Worm (Caenorhabditis elegans) whole organism, young adult: ENCODE results near the gene mig-5.
A peak's percentile ranks its signal among the peaks of the same experiment; 100 is the strongest.

Experiments used
- F55B11.4 ChIP-seq: sonication (generic microtip); optimal IDR thresholded peaks from 2 replicates; lab custom pipeline; 2016; ENCODE audit warnings: missing compliant biosample characterization, missing genetic modification characterization, borderline replicate concordance; ENCODE audit not compliant: insufficient read depth
- K12H6.12 ChIP-seq: fragments of 200-800 bp; sonication (Bioruptor generic); optimal IDR thresholded peaks from 2 replicates; lab custom pipeline; 2018; ENCODE audit warnings: mild to moderate bottlenecking, missing genetic modification characterization, missing compliant biosample characterization
- ZK185.1 ChIP-seq: sonication (generic microtip); optimal IDR thresholded peaks from 2 replicates; lab custom pipeline; 2016; ENCODE audit warnings: mild to moderate bottlenecking, missing genetic modification characterization, missing compliant biosample characterization; ENCODE audit not compliant: poor library complexity, severe bottlenecking
- akir-1 ChIP-seq: fragments of 200-800 bp; sonication (Bioruptor generic); optimal IDR thresholded peaks from 2 replicates; lab custom pipeline; 2018; ENCODE audit warnings: mild to moderate bottlenecking, missing genetic modification characterization, moderate library complexity, missing compliant biosample characterization
- ama-1 ChIP-seq, 3 experiments: fragments of 150-350 bp in 1 of 3; sonication (generic microtip) in 2 of 3; optimal IDR thresholded peaks; 2 replicates each; lab custom pipeline; 2014 to 2018; ENCODE audit warnings: missing biosample characterization in 2 of 3, missing genetic modification characterization in 2 of 3, missing genetic modification reagents in 2 of 3
- athp-1 ChIP-seq: sonication (generic microtip); optimal IDR thresholded peaks from 2 replicates; lab custom pipeline; 2017; ENCODE audit warnings: mild to moderate bottlenecking, missing genetic modification characterization, missing compliant biosample characterization
- attf-5 ChIP-seq: fragments of 200-800 bp; sonication (Bioruptor generic); optimal IDR thresholded peaks from 2 replicates; lab custom pipeline; 2018; ENCODE audit warnings: mild to moderate bottlenecking, missing genetic modification characterization, missing compliant biosample characterization
- cebp-1 ChIP-seq, 2 experiments: fragments of 200-800 bp in 1 of 2; sonication (Bioruptor generic) in 1 of 2; sonication (generic microtip) in 1 of 2; IDR thresholded peaks in 1 of 2; optimal IDR thresholded peaks in 1 of 2; 2 replicates each; pipeline versions ENCODE4 v1.3.6 to Lab custom; 2017 to 2022; ENCODE audit warnings: missing compliant biosample characterization in 2 of 2, missing genetic modification characterization in 2 of 2, mild to moderate bottlenecking in 1 of 2, missing genetic modification reagents in 1 of 2, moderate library complexity in 1 of 2
- ceh-100 ChIP-seq: fragments of 200-800 bp; sonication (Bioruptor generic); IDR thresholded peaks from 2 replicates; pipeline ENCODE4 v1.3.6; 2022; ENCODE audit warnings: missing genetic modification reagents, missing genetic modification characterization, missing compliant biosample characterization
- ceh-40 ChIP-seq: fragments of 200-800 bp; sonication (Bioruptor generic); IDR thresholded peaks from 2 replicates; pipeline ENCODE4 v1.3.6; 2022; ENCODE audit warnings: missing genetic modification characterization, missing compliant biosample characterization
- chd-7 ChIP-seq: sonication (generic microtip); optimal IDR thresholded peaks from 2 replicates; lab custom pipeline; 2016; ENCODE audit warnings: mild to moderate bottlenecking, missing genetic modification characterization, moderate library complexity, missing compliant biosample characterization
- dpff-1 ChIP-seq: sonication (generic microtip); optimal IDR thresholded peaks from 2 replicates; lab custom pipeline; 2017; ENCODE audit warnings: mild to moderate bottlenecking, missing genetic modification characterization, missing compliant biosample characterization
- efl-1 ChIP-seq: fragments of 150-350 bp; optimal IDR thresholded peaks from 2 replicates; lab custom pipeline; 2014; ENCODE audit warnings: missing biosample characterization, missing genetic modification reagents, missing genetic modification characterization
- egrh-3 ChIP-seq: fragments of 200-800 bp; sonication (Bioruptor generic); IDR thresholded peaks from 2 replicates; pipeline ENCODE4 v1.3.6; 2022; ENCODE audit warnings: missing genetic modification reagents, missing genetic modification characterization, missing compliant biosample characterization
- ekl-4 ChIP-seq: fragments of 200-800 bp; sonication (Bioruptor generic); IDR thresholded peaks from 2 replicates; pipeline ENCODE4 v1.3.6; 2022; ENCODE audit warnings: missing genetic modification reagents, missing genetic modification characterization, missing compliant biosample characterization
- fkh-3 ChIP-seq: sonication (generic microtip); optimal IDR thresholded peaks from 2 replicates; lab custom pipeline; 2016; ENCODE audit warnings: mild to moderate bottlenecking, missing genetic modification characterization, missing compliant biosample characterization
- gei-17 ChIP-seq: fragments of 200-800 bp; sonication (Bioruptor generic); optimal IDR thresholded peaks from 2 replicates; lab custom pipeline; 2018; ENCODE audit warnings: mild to moderate bottlenecking, missing genetic modification characterization, missing compliant biosample characterization
- hlh-12 ChIP-seq: sonication (generic microtip); optimal IDR thresholded peaks from 2 replicates; lab custom pipeline; 2016; ENCODE audit warnings: missing genetic modification characterization, missing compliant biosample characterization
- hlh-26 ChIP-seq: fragments of 200-800 bp; sonication (Bioruptor generic); conservative IDR thresholded peaks from 2 replicates; pipeline ENCODE4 v1.3.6; 2022; ENCODE audit warnings: missing genetic modification reagents, missing genetic modification characterization, missing compliant biosample characterization
- hmg-1.2 ChIP-seq: fragments of 200-800 bp; sonication (Bioruptor generic); IDR thresholded peaks from 2 replicates; pipeline ENCODE4 v1.3.6; 2022; ENCODE audit warnings: missing genetic modification reagents, missing genetic modification characterization, missing compliant biosample characterization
- let-607 ChIP-seq, 2 experiments: fragments of 200-800 bp in 1 of 2; sonication (Bioruptor generic) in 1 of 2; sonication (generic microtip) in 1 of 2; optimal IDR thresholded peaks; 2 replicates each; lab custom pipeline; 2016 to 2018; ENCODE audit warnings: mild to moderate bottlenecking in 2 of 2, missing compliant biosample characterization in 2 of 2, missing genetic modification characterization in 2 of 2, moderate library complexity in 2 of 2, missing genotype in 1 of 2
- lin-40 ChIP-seq: sonication (generic microtip); optimal IDR thresholded peaks from 2 replicates; lab custom pipeline; 2016; ENCODE audit warnings: missing genetic modification characterization, mild to moderate bottlenecking, missing compliant biosample characterization, missing genotype, missing genetic modification reagents
- lsl-1 ChIP-seq: fragments of 200-800 bp; sonication (Bioruptor generic); optimal IDR thresholded peaks from 2 replicates; lab custom pipeline; 2018; ENCODE audit warnings: mild to moderate bottlenecking, missing genetic modification characterization, moderate library complexity, missing compliant biosample characterization
- madf-10 ChIP-seq: sonication (generic microtip); optimal IDR thresholded peaks from 2 replicates; lab custom pipeline; 2016; ENCODE audit warnings: mild to moderate bottlenecking, missing genetic modification characterization, missing compliant biosample characterization
- mcd-1 ChIP-seq: fragments of 200-800 bp; sonication (Bioruptor generic); IDR thresholded peaks from 2 replicates; pipeline ENCODE4 v1.3.6; 2022; ENCODE audit warnings: missing genetic modification reagents, missing genetic modification characterization, missing compliant biosample characterization
- nfyb-1 ChIP-seq: fragments of 200-800 bp; sonication (Bioruptor generic); IDR thresholded peaks from 2 replicates; pipeline ENCODE4 v1.3.6; 2022; ENCODE audit warnings: missing genetic modification reagents, missing genetic modification characterization, missing compliant biosample characterization
- nhr-80 ChIP-seq: sonication (generic microtip); optimal IDR thresholded peaks from 2 replicates; lab custom pipeline; 2016; ENCODE audit warnings: missing genetic modification characterization, missing compliant biosample characterization
- pha-4 ChIP-seq: fragments of 150-350 bp; sonication (generic microtip); optimal IDR thresholded peaks from 2 replicates; lab custom pipeline; 2014; ENCODE audit warnings: missing biosample characterization, missing genetic modification reagents, missing genetic modification characterization
- tlf-1 ChIP-seq: fragments of 200-800 bp; sonication (Bioruptor generic); optimal IDR thresholded peaks from 2 replicates; lab custom pipeline; 2018; ENCODE audit warnings: mild to moderate bottlenecking, missing genetic modification characterization, missing compliant biosample characterization
- unc-62 ChIP-seq: fragments of 150-350 bp; optimal IDR thresholded peaks from 2 replicates; lab custom pipeline; 2014; ENCODE audit warnings: missing biosample characterization, missing genetic modification reagents, missing genetic modification characterization
- ztf-22 ChIP-seq: fragments of 200-800 bp; sonication (Bioruptor generic); optimal IDR thresholded peaks from 2 replicates; lab custom pipeline; 2018; ENCODE audit warnings: mild to moderate bottlenecking, missing genetic modification characterization, moderate library complexity, missing compliant biosample characterization
- ztf-25 ChIP-seq: fragments of 200-800 bp; sonication (Bioruptor generic); IDR thresholded peaks from 2 replicates; pipeline ENCODE4 v1.3.6; 2022; ENCODE audit warnings: missing genetic modification reagents, missing genetic modification characterization, missing compliant biosample characterization
- ztf-6 ChIP-seq: fragments of 200-800 bp; sonication (Bioruptor generic); IDR thresholded peaks from 2 replicates; pipeline ENCODE4 v1.3.6; 2022; ENCODE audit warnings: missing genetic modification reagents, missing genetic modification characterization, missing compliant biosample characterization

Gene mig-5

DNA sequence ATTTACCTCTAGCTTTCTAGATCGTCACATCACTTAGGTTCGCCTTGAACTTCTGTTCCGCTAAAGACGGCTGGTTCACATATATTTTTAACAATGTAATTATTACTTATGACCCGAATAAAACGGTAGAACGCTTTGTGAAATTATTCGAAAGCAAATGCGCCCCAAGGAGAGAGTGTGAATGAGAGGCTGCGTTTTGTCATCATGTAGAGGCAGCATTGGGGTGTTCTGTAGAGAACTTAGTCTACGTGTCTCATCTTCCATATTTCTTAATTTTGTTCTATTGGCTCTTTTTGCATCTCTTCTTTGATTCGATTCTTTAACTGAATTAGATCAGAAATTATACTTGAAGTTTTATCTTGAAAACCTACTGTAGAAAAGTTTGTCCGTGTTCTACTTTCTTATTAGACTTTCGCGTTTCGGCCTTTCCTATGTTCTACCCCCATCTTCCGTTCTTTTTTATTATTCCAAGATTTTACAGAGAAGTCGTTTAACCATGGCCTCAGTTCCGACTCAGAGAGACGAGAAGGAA is 46.7 kb downstream of the mig-5 start, which contains the start of gene cdc-48.2 (continued):
- TF ChIP-seq ztf-22 (GFP tag; lab: Kevin White, UChicago) (no peak), let-607 (tag; optimal IDR thresholded peaks at IDR 0.05; lab: Kevin White, UChicago) (no peak), ZK185.1 (tag; lab: Kevin White, UChicago) (no peak), lin-40 (tag; lab: Kevin White, UChicago) (no peak), cebp-1 (GFP tag; IDR thresholded peaks at IDR 0.05; lab: Robert Waterston, UW) (no peak), cebp-1 (tag; optimal IDR thresholded peaks at IDR 0.05; lab: Kevin White, UChicago) (peak; percentile 4), hmg-1.2 (GFP tag; lab: Robert Waterston, UW) (0 out of 2 replicates have a peak, but pooled peaks have one; percentile 14), ekl-4 (no peak), ztf-25 (no peak), attf-5 (GFP tag; lab: Kevin White, UChicago) (peak; percentile 36), tlf-1 (no peak), athp-1 (tag; lab: Kevin White, UChicago) (no peak), gei-17 (GFP tag; lab: Kevin White, UChicago) (no peak)
- TF ChIP-seq, all 124 proteins: peak for 6

DNA sequence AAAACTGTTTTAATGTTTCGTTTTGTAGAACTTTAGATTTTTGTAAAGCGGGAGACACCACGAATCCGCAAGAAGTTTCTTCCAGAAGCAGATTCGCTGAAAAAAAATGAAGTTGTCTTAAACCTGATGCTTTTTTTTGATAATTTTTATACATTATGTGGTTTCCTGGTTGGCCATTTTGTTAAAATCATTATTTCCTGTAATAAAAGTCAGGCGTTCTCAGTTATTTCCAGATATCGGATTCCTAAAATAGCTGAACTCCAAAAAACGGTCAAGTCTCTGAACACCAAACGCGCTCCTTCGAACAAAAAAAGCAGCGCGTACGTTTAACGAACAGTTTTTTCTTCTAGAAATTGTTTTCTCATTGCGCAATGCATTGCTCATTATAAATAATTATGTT is 47.4 kb downstream of the mig-5 start:
- TF ChIP-seq cebp-1 (GFP tag; IDR thresholded peaks at IDR 0.05; lab: Robert Waterston, UW) (no peak), cebp-1 (tag; optimal IDR thresholded peaks at IDR 0.05; lab: Kevin White, UChicago) (no peak), efl-1 (GFP tag; lab: Kevin White, UChicago) (peak; percentile 23), ceh-40 (GFP tag; lab: Robert Waterston, UW) (no peak), madf-10 (tag; lab: Kevin White, UChicago) (no peak), chd-7 (no peak), ceh-100 (peak; percentile 86), akir-1 (no peak), egrh-3 (GFP tag; lab: Robert Waterston, UW) (0 out of 2 replicates have a peak, but pooled peaks have one; percentile 9), ama-1 (optimal IDR thresholded peaks at IDR 0.05; lab: Kevin White, UChicago) (no peak), ama-1 (GFP tag; optimal IDR thresholded peaks at IDR 0.05; lab: Kevin White, UChicago) (no peak), dpff-1 (tag; lab: Kevin White, UChicago) (no peak), F55B11.4 (tag; lab: Kevin White, UChicago) (no peak), unc-62 (GFP tag; lab: Kevin White, UChicago) (no peak), nhr-80 (tag; lab: Kevin White, UChicago) (no peak), hmg-1.2 (GFP tag; lab: Robert Waterston, UW) (no peak), mcd-1 (GFP tag; lab: Robert Waterston, UW) (peak; percentile 46; the same call in 1 of the 2 replicates), attf-5 (GFP tag; lab: Kevin White, UChicago) (no peak), hlh-26 (GFP tag; lab: Robert Waterston, UW) (no peak), nfyb-1 (GFP tag; lab: Robert Waterston, UW) (no peak), ztf-6 (GFP tag; lab: Robert Waterston, UW) (no peak), fkh-3 (no peak), pha-4 (tag; lab: Kevin White, UChicago) (no peak), K12H6.12 (tag; lab: Kevin White, UChicago) (peak; percentile 39), ztf-22 (GFP tag; lab: Kevin White, UChicago) (no peak), hlh-12 (tag; lab: Kevin White, UChicago) (no peak), lsl-1 (peak; percentile 13)

DNA sequence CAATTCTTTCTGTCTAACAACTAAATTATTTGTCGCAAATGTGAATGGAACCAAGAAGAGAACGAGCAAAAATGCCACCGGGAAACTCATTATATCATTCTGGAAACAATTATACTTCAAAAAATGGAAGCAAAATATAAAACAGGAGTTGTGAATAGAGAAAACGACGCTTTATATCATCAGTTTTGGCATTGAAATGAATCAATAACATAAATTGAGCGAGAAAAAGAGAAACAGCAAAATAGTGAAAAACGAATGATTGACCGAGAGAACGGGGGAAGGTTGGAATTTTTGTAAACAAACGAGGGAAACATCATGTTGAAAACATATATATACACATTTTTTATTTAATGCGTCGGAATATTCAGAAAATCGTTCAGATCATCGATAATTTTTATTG is 48.0 kb downstream of the mig-5 start, which contains the start of gene ctns-1:
Gene ctns-1 (minus strand): TSS at position 101 of the 400 bp plus-strand sequence.
- no peak for TF ChIP-seq egrh-3 (GFP tag; lab: Robert Waterston, UW)
